Worm (Caenorhabditis elegans) whole organism, L4/young adult: ENCODE measurements around the gene oef-1.

ENCODE experiments used
- W03F9.2 ChIP-seq: fragments of 150-350 bp; optimal IDR thresholded peaks from 2 replicates; lab custom pipeline; 2014; ENCODE audit warnings: missing biosample characterization, missing genetic modification characterization
- dao-5 ChIP-seq: sonication (generic microtip); optimal IDR thresholded peaks from 2 replicates; lab custom pipeline; 2016; ENCODE audit warnings: missing genotype, missing genetic modification characterization, moderate library complexity, missing compliant biosample characterization
- him-1 ChIP-seq: sonication (generic microtip); optimal IDR thresholded peaks from 2 replicates; lab custom pipeline; 2016; ENCODE audit warnings: missing genotype, missing genetic modification reagents, missing genetic modification characterization, missing compliant biosample characterization

oef-1 gene

ce11 chrIV:7547843-7548578, at the start of gene oef-1, which contains the start of gene cdd-2:
TSS of gene oef-1 (plus strand) at chrIV:7548417.
TSS of gene cdd-2 (minus strand) at chrIV:7547893.
- TF ChIP-seq W03F9.2 (no peak), dao-5 (no peak), him-1 (no peak)

- TF ChIP-seq dao-5 (no peak), him-1 (no peak), W03F9.2 (no peak)
These were observed 48.9 kb upstream of the oef-1 start for ce11 chrIV:7499302-7499701.

ce11 chrIV:7500924-7501323, 47.3 kb upstream of the oef-1 start:
- TF ChIP-seq W03F9.2 (no peak), him-1 (no peak), dao-5 (no peak)

DNA sequence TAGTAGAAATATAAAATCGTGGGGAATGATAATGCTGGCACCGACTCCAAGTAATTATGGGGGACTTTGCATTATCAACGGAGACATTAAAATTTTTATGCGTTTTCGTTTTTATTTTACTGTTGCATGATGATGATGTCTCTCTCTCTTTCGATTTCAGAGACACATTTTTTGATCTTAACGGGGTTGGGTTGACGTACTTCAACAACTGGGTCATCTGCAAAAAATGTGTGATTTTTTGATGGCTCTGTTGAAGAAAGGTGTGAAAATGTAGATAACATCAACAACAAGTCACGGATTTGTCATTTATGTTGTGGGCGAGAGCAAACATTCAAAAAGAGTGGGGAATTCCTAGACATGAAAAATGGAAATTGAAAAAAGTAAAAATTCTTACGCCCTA, 46.9 kb upstream of the oef-1 start, which contains the start of gene F55G1.15:
TSS of gene F55G1.15 (minus strand) at position 101 of the 400 bp plus-strand sequence.
- no peak for TF ChIP-seq W03F9.2
- no peak for TF ChIP-seq dao-5
- no peak for TF ChIP-seq him-1

DNA sequence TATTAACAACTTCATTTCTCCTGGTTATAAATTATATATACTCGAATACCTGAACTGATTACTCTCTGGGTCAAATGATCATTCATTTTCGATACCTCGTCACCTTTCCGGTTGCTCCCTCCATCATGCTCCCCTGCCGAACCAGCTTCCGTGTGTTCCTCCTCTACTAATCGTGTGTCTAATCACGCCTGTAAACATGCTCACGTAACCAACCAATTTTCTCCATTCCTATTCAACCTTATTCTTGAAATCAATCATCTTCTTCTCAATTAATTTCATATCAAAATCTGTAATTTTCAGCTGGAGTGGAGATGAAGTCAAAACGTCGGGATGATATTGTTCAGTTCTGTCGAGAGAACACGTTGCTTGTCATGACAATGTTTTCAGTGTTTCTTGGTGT, 44.9 kb upstream of the oef-1 start, which contains the start of gene glt-6:
TSS of gene glt-6 (plus strand) at position 301 of the 400 bp plus-strand sequence.
- no peak for TF ChIP-seq him-1
- no peak for TF ChIP-seq W03F9.2
- no peak for TF ChIP-seq dao-5

ce11 chrIV:7505866-7506488, 42.2 kb upstream of the oef-1 start:
- no peak for TF ChIP-seq him-1
- no peak for TF ChIP-seq dao-5
- no peak for TF ChIP-seq W03F9.2

ce11 chrIV:7506711-7507110, 41.5 kb upstream of the oef-1 start:
- TF ChIP-seq him-1 (no peak), W03F9.2 (no peak), dao-5 (no peak)

DNA sequence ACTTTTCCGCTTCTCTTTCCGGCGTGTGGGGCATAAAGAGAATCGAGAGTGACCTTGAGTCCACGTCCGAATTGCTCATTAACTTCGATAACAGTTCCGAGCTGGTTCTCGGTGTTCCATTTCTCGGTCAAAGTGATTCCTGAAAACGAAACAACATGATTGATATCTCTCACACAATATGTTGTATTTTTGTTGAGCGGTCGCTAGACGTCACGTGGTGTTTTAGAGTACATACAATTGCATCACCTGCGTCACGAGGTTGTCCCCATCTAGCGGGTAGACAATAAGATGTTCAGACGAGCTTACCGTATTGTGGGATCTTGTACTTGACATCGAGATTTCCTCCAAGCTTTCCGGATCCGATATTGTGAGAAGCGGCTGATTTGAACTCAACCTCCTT, 40.9 kb upstream of the oef-1 start:
- TF ChIP-seq W03F9.2 (no peak), dao-5 (no peak), him-1 (no peak)

DNA sequence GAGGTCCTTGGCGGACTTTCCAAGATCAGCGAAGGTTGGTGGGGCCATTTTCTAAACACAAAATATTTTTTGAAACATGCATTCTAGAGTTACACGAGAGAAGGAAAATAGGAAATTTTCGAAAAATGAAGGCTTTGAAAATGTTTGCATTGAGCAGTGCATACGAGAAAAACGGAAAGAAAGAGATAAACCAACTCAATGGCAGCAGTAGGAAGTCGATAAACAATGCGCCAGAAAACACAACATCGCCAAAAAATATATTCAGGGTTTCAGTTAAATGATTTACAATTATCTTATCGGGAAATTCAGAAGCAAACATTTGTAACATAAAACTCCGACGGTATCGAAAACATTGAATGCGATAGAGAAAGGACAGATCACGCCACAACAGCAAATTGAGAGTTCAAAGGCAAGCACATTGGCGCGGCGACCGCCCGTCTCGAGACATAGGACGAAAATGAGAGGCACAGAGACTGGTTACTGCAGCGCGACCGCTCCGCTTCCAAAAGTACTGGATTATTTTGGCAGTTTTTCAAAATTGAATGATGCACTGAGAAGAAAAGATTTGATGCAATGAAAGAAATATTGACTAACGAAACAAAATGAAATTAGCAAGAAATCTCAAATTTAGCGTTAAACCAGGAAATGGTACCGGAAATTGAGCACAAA, 40.2 kb upstream of the oef-1 start, which contains the start of the genes vdac-1 and R05G6.5:
TSS of gene vdac-1 (minus strand) at position 51 of the 669 bp plus-strand sequence.
TSS of gene R05G6.5 (plus strand) at position 527 of the 669 bp plus-strand sequence.
- TF ChIP-seq W03F9.2 = no peak
- TF ChIP-seq him-1 = no peak
- TF ChIP-seq dao-5 = no peak

DNA sequence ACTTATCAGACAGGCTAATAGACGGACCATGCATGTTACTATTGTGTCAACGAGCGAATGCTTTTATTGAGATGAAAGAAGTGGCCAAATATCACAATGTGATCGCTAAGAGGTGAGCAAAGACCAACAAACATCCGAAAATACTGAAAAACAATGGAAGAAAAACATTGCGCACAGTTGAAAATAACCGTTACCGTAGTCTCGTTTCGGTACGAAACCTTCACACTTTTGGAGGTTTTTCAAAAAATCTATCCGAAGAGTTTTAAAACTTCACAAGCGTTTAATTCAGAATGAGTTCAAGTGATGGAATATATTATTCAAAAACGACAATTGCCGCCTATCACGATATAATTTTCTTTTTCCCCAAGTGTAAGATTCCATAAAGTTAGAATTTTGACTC, 39.4 kb upstream of the oef-1 start:
- TF ChIP-seq him-1 (no peak), W03F9.2 (no peak), dao-5 (no peak)

- TF ChIP-seq W03F9.2 = no peak
- no peak for TF ChIP-seq him-1
- no peak for TF ChIP-seq dao-5
These were observed 37.4 kb upstream of the oef-1 start for ce11 chrIV:7510829-7511228.

DNA sequence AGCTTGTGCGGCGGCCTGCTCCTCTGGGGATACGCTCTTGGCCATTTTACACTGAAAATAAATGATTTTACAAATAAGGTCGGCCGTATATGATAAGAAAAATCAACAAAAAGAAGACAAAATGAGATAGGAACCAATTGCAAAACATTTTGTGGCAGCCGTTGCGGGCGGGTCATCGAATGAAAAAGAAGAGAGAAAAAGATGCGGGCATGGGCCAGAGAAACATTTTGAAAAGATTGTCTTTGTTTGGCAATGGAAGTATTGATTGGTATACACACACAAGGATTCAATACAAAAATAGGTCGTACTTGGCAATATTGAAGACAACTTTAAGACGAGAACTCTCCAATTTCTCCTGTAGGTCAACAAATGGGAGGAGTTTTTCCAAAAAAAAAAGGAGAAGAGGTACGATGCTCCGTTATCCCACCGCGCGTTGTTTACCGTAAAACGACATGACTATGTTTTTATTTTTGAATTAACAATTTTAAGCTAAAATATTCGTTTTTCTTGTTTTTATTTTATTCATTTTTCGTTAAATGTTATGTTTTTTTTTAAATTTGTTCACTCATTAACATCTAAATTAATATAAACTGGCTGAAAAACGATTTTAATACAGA, 35.5 kb upstream of the oef-1 start, which contains the start of the genes plc-4 and R05G6.4:
TSS of gene plc-4 (minus strand) at position 51 of the 617 bp plus-strand sequence.
TSS of gene R05G6.4 (plus strand) at position 617 of the 617 bp plus-strand sequence.
- TF ChIP-seq W03F9.2 = no peak
- TF ChIP-seq dao-5 = no peak
- TF ChIP-seq him-1 = no peak

DNA sequence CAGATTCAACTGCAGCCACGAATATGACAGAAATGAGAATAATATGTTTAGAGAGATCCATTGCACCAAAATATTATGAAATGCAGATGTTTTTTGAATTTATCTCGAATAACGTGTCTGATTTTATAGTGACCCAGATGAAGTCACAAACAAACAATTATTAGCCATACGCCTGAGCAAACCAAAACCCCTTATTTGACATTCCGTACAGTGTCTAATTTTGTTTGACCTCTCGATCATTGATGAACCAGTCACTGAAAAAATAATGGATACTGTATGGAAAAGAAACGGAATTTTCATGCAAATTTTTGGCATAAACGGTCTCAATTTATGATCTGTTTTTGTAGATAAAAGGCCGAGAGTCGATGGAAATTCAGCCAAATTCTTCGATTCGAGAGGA, 32.0 kb upstream of the oef-1 start, which contains the start of the genes R05G6.9 and R05G6.3:
TSS of gene R05G6.9 (minus strand) at position 101 of the 400 bp plus-strand sequence.
TSS of gene R05G6.3 (plus strand) at position 386 of the 400 bp plus-strand sequence.
- TF ChIP-seq W03F9.2 = no peak
- TF ChIP-seq dao-5 = no peak
- TF ChIP-seq him-1 = no peak

- TF ChIP-seq dao-5 (no peak), him-1 (no peak), W03F9.2 (no peak)
These were observed 28.0 kb upstream of the oef-1 start for ce11 chrIV:7520258-7520657.

DNA sequence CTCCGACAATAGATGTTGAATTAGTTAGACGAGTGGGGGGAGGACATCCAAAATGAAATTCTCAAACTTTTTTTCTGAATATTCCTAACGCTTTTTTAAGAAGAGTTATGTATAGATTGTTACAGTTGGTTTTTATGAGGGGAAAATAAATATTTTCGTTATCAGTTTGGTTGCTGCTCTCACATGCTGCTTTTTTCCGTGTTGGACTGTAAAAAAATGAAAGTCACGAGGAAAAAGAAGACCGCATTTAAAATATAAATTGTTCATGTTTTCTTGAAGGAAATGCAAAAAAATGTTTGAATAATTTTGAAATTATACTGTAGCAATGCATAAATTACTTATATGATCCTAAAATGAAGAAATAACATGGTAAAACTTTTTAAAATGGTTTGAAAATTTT, 27.4 kb upstream of the oef-1 start:
- TF ChIP-seq W03F9.2 (no peak), him-1 (no peak), dao-5 (no peak)
